Fruit fly (Drosophila melanogaster): ENCODE data around the gene CG14687.

Gene CG14687

dm6 chr3R:10784058-10784499 lies 8.6 kb upstream of the CG14687 start, which contains the start of the genes mRpL37 and Rbp1 (continued):
- TF ChIP-seq vvl (GFP tag; IDR thresholded peaks at IDR 0.05) (no peak; the same call in 1 of the 2 replicates), CG10321 (GFP tag; IDR thresholded peaks at IDR 0.05) (no peak), Stat92E (GFP tag; optimal IDR thresholded peaks at IDR 0.05) (peak in 1 of 3 experiments; percentile 30), eve (GFP tag; optimal IDR thresholded peaks at IDR 0.05) (no peak), Sin3A (optimal IDR thresholded peaks at IDR 0.05) (peak; percentile 87), CG12219 (GFP tag; optimal IDR thresholded peaks at IDR 0.05) (no peak), ewg (GFP tag; optimal IDR thresholded peaks at IDR 0.05) (peak; percentile 18), CG14014 (GFP tag; IDR thresholded peaks at IDR 0.05) (peak; percentile 54; the same call in 1 of the 2 replicates), jumu (GFP tag; optimal IDR thresholded peaks at IDR 0.05) (peak; percentile 50), CG4854 (GFP tag; optimal IDR thresholded peaks at IDR 0.05) (peak; percentile 59), CG7928 (GFP tag; optimal IDR thresholded peaks at IDR 0.05) (peak; percentile 21), CG11696 (GFP tag; IDR thresholded peaks at IDR 0.05) (no peak), CG3847 (GFP tag; IDR thresholded peaks at IDR 0.05) (peak; percentile 85), Mes4 (GFP tag; optimal IDR thresholded peaks at IDR 0.05) (no peak), H15 (GFP tag; IDR thresholded peaks at IDR 0.05) (no peak), CG34376 (GFP tag; optimal IDR thresholded peaks at IDR 0.05) (peak; percentile 1), CG13894 (tag; optimal IDR thresholded peaks at IDR 0.05) (no peak), CG15601 (tag; optimal IDR thresholded peaks at IDR 0.05) (peak; percentile 78), fd3F (GFP tag; optimal IDR thresholded peaks at IDR 0.05) (peak; percentile 66), ase (GFP tag; IDR thresholded peaks at IDR 0.05) (peak; percentile 27; the same call in 1 of the 3 replicates), PHDP (tag; optimal IDR thresholded peaks at IDR 0.05) (peak; percentile 64), CG18599 (GFP tag; optimal IDR thresholded peaks at IDR 0.05) (peak; percentile 56), CG1024 (GFP tag; IDR thresholded peaks at IDR 0.05) (no peak), al (GFP tag; IDR thresholded peaks at IDR 0.05) (peak; percentile 85), toy (GFP tag; IDR thresholded peaks at IDR 0.05) (no peak), CG12155 (GFP tag; optimal IDR thresholded peaks at IDR 0.05) (peak; percentile 79), zen (tag; optimal IDR thresholded peaks at IDR 0.05) (peak; percentile 71), exex (tag; optimal IDR thresholded peaks at IDR 0.05) (no peak), unpg (GFP tag; optimal IDR thresholded peaks at IDR 0.05) (peak; percentile 69), CG9797 (GFP tag; optimal IDR thresholded peaks at IDR 0.05) (peak; percentile 71), br (optimal IDR thresholded peaks at IDR 0.05) (no peak), Ssrp (tag; optimal IDR thresholded peaks at IDR 0.05) (peak; percentile 81), dysf (GFP tag; IDR thresholded peaks at IDR 0.05) (peak; percentile 88), odd (GFP tag; optimal IDR thresholded peaks at IDR 0.05) (no peak), wek (GFP tag; optimal IDR thresholded peaks at IDR 0.05) (no peak), pita (GFP tag; optimal IDR thresholded peaks at IDR 0.05) (no peak), B-H2 (GFP tag; optimal IDR thresholded peaks at IDR 0.05) (peak; percentile 66), Atf6 (GFP tag; IDR thresholded peaks at IDR 0.05) (no peak), Jarid2 (GFP tag; optimal IDR thresholded peaks at IDR 0.05) (no peak), D19B (GFP tag; optimal IDR thresholded peaks at IDR 0.05) (no peak), CG13624 (GFP tag; optimal IDR thresholded peaks at IDR 0.05) (peak; percentile 33), ato (GFP tag; IDR thresholded peaks at IDR 0.05; ENCODE audit: partially characterized antibody) (peak; percentile 30; the same call in 1 of the 2 replicates), CG7786 (GFP tag; optimal IDR thresholded peaks at IDR 0.05) (peak; percentile 33), CG12236 (GFP tag; optimal IDR thresholded peaks at IDR 0.05) (no peak), CG31365 (tag; optimal IDR thresholded peaks at IDR 0.05) (no peak), CG8944 (GFP tag; optimal IDR thresholded peaks at IDR 0.05) (peak; percentile 34), CG12659 (GFP tag; optimal IDR thresholded peaks at IDR 0.05) (peak; percentile 85), otp (GFP tag; IDR thresholded peaks at IDR 0.05) (no peak), H2.0 (GFP tag; IDR thresholded peaks at IDR 0.05) (no peak), CG2875 (GFP tag; optimal IDR thresholded peaks at IDR 0.05) (no peak), Gsc (GFP tag; IDR thresholded peaks at IDR 0.05) (peak; percentile 50; the same call in 1 of the 2 replicates)
